Fruit fly (Drosophila melanogaster): ENCODE measurements around the gene CG34452.

Gene CG34452

DNA sequence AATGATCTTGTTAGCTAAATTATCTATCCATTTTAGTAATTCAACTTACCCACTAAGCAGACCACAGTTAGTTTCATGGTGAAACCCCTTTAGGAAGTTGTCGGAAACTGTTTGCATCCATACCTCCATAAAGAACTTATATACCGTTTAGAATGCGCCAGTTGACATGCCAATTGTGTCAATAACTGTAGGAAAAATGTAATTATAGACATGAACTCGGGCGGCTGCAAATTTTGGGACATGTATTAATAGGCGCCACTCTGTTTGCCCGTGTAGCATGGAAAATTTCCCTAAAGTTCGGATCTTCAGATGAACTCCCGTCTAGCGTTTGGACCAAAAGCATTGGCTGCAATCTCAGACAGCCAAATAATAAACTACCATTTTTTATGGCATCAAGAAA is 31.8 kb downstream of the CG34452 start, which contains the start of gene Eig71Ee:
TSS of gene Eig71Ee (minus strand) at position 101 of the 400 bp plus-strand sequence.
- TF ChIP-seq NC2α (GFP tag; optimal IDR thresholded peaks at IDR 0.05): no peak
- TF ChIP-seq Deaf1 (tag; optimal IDR thresholded peaks at IDR 0.05): no peak
- peak; percentile 24 for TF ChIP-seq Ets65A (GFP tag)
- no peak for TF ChIP-seq CG6654 (GFP tag; optimal IDR thresholded peaks at IDR 0.05)

DNA sequence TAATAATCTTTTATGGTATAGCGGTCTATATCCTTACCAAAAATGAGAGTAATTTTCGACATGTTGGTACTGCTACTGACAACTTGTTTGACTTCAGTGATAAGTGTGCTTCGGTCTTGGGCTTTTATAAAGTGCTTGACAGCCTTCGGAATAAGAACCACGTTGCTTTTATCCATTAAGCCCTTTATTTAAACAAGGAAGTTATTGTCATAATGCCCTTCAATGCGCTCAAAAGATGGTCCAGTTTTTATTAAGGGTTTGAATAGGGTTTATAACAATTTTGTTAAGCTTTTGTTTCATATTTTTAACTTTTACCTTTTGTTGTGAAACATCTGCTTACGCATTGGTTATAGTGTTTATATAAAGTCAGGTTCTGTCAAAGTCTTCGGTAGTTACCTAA is 35.5 kb downstream of the CG34452 start, which contains the start of the genes Eig71Ec and Eig71Ed:
TSS of gene Eig71Ec (minus strand) at position 101 of the 400 bp plus-strand sequence.
TSS of gene Eig71Ed (plus strand) at position 384 of the 400 bp plus-strand sequence.
- TF ChIP-seq CG12236 (GFP tag; optimal IDR thresholded peaks at IDR 0.05) (no peak), zen2 (GFP tag; IDR thresholded peaks at IDR 0.05; ENCODE audit: partially characterized antibody) (no peak), CG7839 (tag; optimal IDR thresholded peaks at IDR 0.05) (no peak), CG14860 (GFP tag; IDR thresholded peaks at IDR 0.05; ENCODE audit: partially characterized antibody) (no peak), sr (GFP tag; IDR thresholded peaks at IDR 0.05) (no peak), Oli (tag; optimal IDR thresholded peaks at IDR 0.05) (no peak)

DNA sequence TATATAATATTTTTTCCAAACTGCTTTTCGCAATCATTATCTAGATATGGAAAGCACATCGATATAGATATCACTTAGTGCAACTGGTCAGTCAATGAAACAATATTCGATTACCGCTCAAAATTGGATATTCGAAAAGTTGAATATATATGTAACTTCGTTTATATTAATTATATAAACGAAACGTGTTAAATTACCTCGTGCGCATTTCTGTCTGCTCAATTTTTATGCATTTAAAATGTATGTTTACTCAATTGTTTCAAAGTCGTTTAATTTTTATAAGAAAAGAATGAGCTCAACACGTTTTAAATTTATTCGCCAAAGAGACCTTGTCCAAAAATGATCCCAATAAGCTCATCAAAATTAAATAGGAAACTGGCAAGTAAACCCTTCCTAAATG is 37.1 kb downstream of the CG34452 start, which contains the start of gene CG43084:
TSS of gene CG43084 (plus strand) at position 301 of the 400 bp plus-strand sequence.
- TF ChIP-seq CG14710 (tag; optimal IDR thresholded peaks at IDR 0.05) (no peak), Oaz (GFP tag; IDR thresholded peaks at IDR 0.05) (no peak), Bteb2 (GFP tag; optimal IDR thresholded peaks at IDR 0.05) (no peak), CG17361 (GFP tag; IDR thresholded peaks at IDR 0.05) (no peak), pzg (GFP tag; optimal IDR thresholded peaks at IDR 0.05) (no peak), stc (GFP tag; IDR thresholded peaks at IDR 0.05) (no peak), CG10654 (GFP tag; optimal IDR thresholded peaks at IDR 0.05) (no peak), Vsx1 (GFP tag; optimal IDR thresholded peaks at IDR 0.05) (no peak), CG10274 (GFP tag; optimal IDR thresholded peaks at IDR 0.05) (no peak), CG13123 (GFP tag; optimal IDR thresholded peaks at IDR 0.05) (no peak), Xbp1 (GFP tag; optimal IDR thresholded peaks at IDR 0.05) (no peak), E2f1 (GFP tag; IDR thresholded peaks at IDR 0.05) (no peak), CG8290 (GFP tag; optimal IDR thresholded peaks at IDR 0.05) (no peak), CG8290 (tag; optimal IDR thresholded peaks at IDR 0.05) (no peak), Neu2 (GFP tag; optimal IDR thresholded peaks at IDR 0.05; ENCODE audit: borderline replicate concordance) (no peak), CG9727 (GFP tag; optimal IDR thresholded peaks at IDR 0.05) (no peak)

DNA sequence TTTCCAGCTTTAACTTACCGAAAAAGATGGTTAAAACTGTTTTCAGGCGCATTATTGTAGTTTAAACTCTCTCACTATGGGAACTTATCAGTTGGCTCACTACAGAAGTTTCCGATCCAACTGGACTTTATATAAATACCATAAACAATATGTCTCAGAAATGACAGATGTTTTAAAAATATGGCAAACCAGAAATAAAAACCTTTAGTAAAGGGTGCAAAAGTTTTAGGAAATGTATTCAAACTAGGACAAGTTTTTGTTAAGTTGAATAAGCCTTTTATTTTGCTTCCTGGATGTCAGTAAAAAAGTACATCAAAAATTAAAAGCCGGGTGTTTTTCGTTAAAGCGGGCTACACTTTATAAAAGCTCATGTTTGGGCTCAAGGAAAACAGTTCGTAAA is 38.1 kb downstream of the CG34452 start, which contains the start of the genes Eig71Ea and Eig71Eb:
TSS of gene Eig71Ea (minus strand) at position 101 of the 400 bp plus-strand sequence.
TSS of gene Eig71Eb (plus strand) at position 376 of the 400 bp plus-strand sequence.
- no peak for TF ChIP-seq crol (GFP tag; IDR thresholded peaks at IDR 0.05)
- no peak for TF ChIP-seq Hr39 (optimal IDR thresholded peaks at IDR 0.05)
- no peak for TF ChIP-seq grn (GFP tag; optimal IDR thresholded peaks at IDR 0.05)
- TF ChIP-seq stc (GFP tag; IDR thresholded peaks at IDR 0.05): no peak
- TF ChIP-seq D (optimal IDR thresholded peaks at IDR 0.05): no peak
- TF ChIP-seq D (GFP tag; optimal IDR thresholded peaks at IDR 0.05): no peak
- no peak for TF ChIP-seq slou (GFP tag; optimal IDR thresholded peaks at IDR 0.05)
- no peak for TF ChIP-seq vnd (GFP tag; IDR thresholded peaks at IDR 0.05; ENCODE audit: partially characterized antibody)
- TF ChIP-seq schlank (tag; optimal IDR thresholded peaks at IDR 0.05): no peak
- TF ChIP-seq BEAF-32 (GFP tag; optimal IDR thresholded peaks at IDR 0.05): no peak
- TF ChIP-seq Camta (GFP tag; optimal IDR thresholded peaks at IDR 0.05): no peak
- TF ChIP-seq onecut (GFP tag; IDR thresholded peaks at IDR 0.05): no peak
- no peak for TF ChIP-seq Trl (optimal IDR thresholded peaks at IDR 0.05)
- TF ChIP-seq Trl (GFP tag; optimal IDR thresholded peaks at IDR 0.05): no peak
- TF ChIP-seq vfl (GFP tag; optimal IDR thresholded peaks at IDR 0.05): no peak
- no peak for TF ChIP-seq salm (tag; optimal IDR thresholded peaks at IDR 0.05)
- TF ChIP-seq Side (GFP tag; optimal IDR thresholded peaks at IDR 0.05): no peak
- TF ChIP-seq hth (optimal IDR thresholded peaks at IDR 0.05): no peak
- no peak for TF ChIP-seq Mes4 (GFP tag; optimal IDR thresholded peaks at IDR 0.05)
